Fruit fly (Drosophila melanogaster): ENCODE results near the gene CG15211.

CG15211 gene

dm6 chrX:10802457-10803378 lies 30.4 kb downstream of the CG15211 start (continued):
- TF ChIP-seq ssp (GFP tag; IDR thresholded peaks at IDR 0.05) (peak; percentile 22; the same call in 1 of the 2 replicates), Hsf (GFP tag; optimal IDR thresholded peaks at IDR 0.05) (no peak), CG11696 (GFP tag; IDR thresholded peaks at IDR 0.05) (peak; percentile 91), sc (optimal IDR thresholded peaks at IDR 0.05) (no peak), sc (GFP tag; optimal IDR thresholded peaks at IDR 0.05) (peak; percentile 61), fd64A (GFP tag; optimal IDR thresholded peaks at IDR 0.05) (no peak), CG3847 (GFP tag; IDR thresholded peaks at IDR 0.05) (0 out of 2 replicates have a peak, but pooled peaks have one; percentile 29), CG7987 (GFP tag; optimal IDR thresholded peaks at IDR 0.05) (peak; percentile 12), YL-1 (GFP tag; optimal IDR thresholded peaks at IDR 0.05) (no peak), vnd (GFP tag; IDR thresholded peaks at IDR 0.05; ENCODE audit: partially characterized antibody) (no peak), sr (GFP tag; IDR thresholded peaks at IDR 0.05) (no peak), CG16779 (GFP tag; IDR thresholded peaks at IDR 0.05) (no peak), Bdp1 (GFP tag; optimal IDR thresholded peaks at IDR 0.05) (no peak), Dfd (GFP tag; optimal IDR thresholded peaks at IDR 0.05) (no peak), Lhr (GFP tag; optimal IDR thresholded peaks at IDR 0.05) (no peak), CG7357 (GFP tag; IDR thresholded peaks at IDR 0.05) (no peak), Ravus (GFP tag; IDR thresholded peaks at IDR 0.05) (no peak), CG33213 (GFP tag; optimal IDR thresholded peaks at IDR 0.05) (no peak), HmgZ (tag; optimal IDR thresholded peaks at IDR 0.05) (no peak), cg (GFP tag; optimal IDR thresholded peaks at IDR 0.05) (peak; percentile 80), CG14667 (GFP tag; IDR thresholded peaks at IDR 0.05) (no peak), Taf1 (GFP tag; IDR thresholded peaks at IDR 0.05) (no peak), ATbp (GFP tag; optimal IDR thresholded peaks at IDR 0.05) (peak; percentile 52)

- no peak for TF ChIP-seq tll (GFP tag; optimal IDR thresholded peaks at IDR 0.05)
- TF ChIP-seq Drgx (GFP tag; IDR thresholded peaks at IDR 0.05): peak; percentile 40
- TF ChIP-seq CG11696 (GFP tag; IDR thresholded peaks at IDR 0.05): 0 out of 2 replicates have a peak, but pooled peaks have one; percentile 5
- TF ChIP-seq D19A (tag; optimal IDR thresholded peaks at IDR 0.05): no peak
- 0 out of 2 replicates have a peak, but pooled peaks have one; percentile 6 for TF ChIP-seq seq (GFP tag; IDR thresholded peaks at IDR 0.05)
- no peak for TF ChIP-seq PHDP (tag; optimal IDR thresholded peaks at IDR 0.05)
- TF ChIP-seq sens (GFP tag): peak; percentile 62
- peak; percentile 74 for TF ChIP-seq Med (GFP tag)
Observed at dm6 chrX:10804042-10804441, 31.7 kb downstream of the CG15211 start.

dm6 chrX:10805651-10806191 lies 33.4 kb downstream of the CG15211 start:
- TF ChIP-seq gce (GFP tag; IDR thresholded peaks at IDR 0.05) (no peak), CG31365 (tag; optimal IDR thresholded peaks at IDR 0.05) (no peak), Trl (optimal IDR thresholded peaks at IDR 0.05) (peak; percentile 66 to 82), Trl (GFP tag; optimal IDR thresholded peaks at IDR 0.05) (no peak), CG1832 (GFP tag; optimal IDR thresholded peaks at IDR 0.05) (peak; percentile 77), CG18599 (GFP tag; optimal IDR thresholded peaks at IDR 0.05) (peak; percentile 30), Hmr (GFP tag; optimal IDR thresholded peaks at IDR 0.05) (peak; percentile 14), fd96Cb (tag; optimal IDR thresholded peaks at IDR 0.05) (no peak), YL-1 (GFP tag; optimal IDR thresholded peaks at IDR 0.05) (no peak), CG6791 (GFP tag; IDR thresholded peaks at IDR 0.05; ENCODE audit: partially characterized antibody) (peak; percentile 65; the same call in 1 of the 3 replicates), nerfin-1 (tag; optimal IDR thresholded peaks at IDR 0.05) (no peak), cg (GFP tag; optimal IDR thresholded peaks at IDR 0.05) (peak; percentile 64), Max (GFP tag; optimal IDR thresholded peaks at IDR 0.05) (peak; percentile 20), bbx (GFP tag; IDR thresholded peaks at IDR 0.05; ENCODE audit: partially characterized antibody) (peak; percentile 54), exex (tag; optimal IDR thresholded peaks at IDR 0.05) (peak; percentile 46), Hand (GFP tag; optimal IDR thresholded peaks at IDR 0.05) (no peak), CG2712 (tag; optimal IDR thresholded peaks at IDR 0.05) (no peak), CG16813 (GFP tag; IDR thresholded peaks at IDR 0.05; ENCODE audit: partially characterized antibody) (peak; percentile 61)
